Worm (Caenorhabditis elegans) whole organism, late embryonic: ENCODE results near the gene F09C6.12.

Experiments used
- elt-2 ChIP-seq: sonication (generic microtip); optimal IDR thresholded peaks from 2 replicates; lab custom pipeline; 2016; ENCODE audit warnings: missing genetic modification reagents, missing genetic modification characterization, missing compliant biosample characterization
- elt-4 ChIP-seq: sonication (generic microtip); optimal IDR thresholded peaks from 2 replicates; lab custom pipeline; 2016; ENCODE audit warnings: missing genetic modification characterization, missing compliant biosample characterization
- pag-3 ChIP-seq: sonication (generic microtip); optimal IDR thresholded peaks from 2 replicates; lab custom pipeline; 2016; ENCODE audit warnings: missing compliant biosample characterization, missing genetic modification characterization, borderline replicate concordance
- sox-4 ChIP-seq: sonication (generic microtip); optimal IDR thresholded peaks from 2 replicates; lab custom pipeline; 2017; ENCODE audit warnings: mild to moderate bottlenecking, missing genetic modification characterization, inconsistent platforms, missing compliant biosample characterization

DNA sequence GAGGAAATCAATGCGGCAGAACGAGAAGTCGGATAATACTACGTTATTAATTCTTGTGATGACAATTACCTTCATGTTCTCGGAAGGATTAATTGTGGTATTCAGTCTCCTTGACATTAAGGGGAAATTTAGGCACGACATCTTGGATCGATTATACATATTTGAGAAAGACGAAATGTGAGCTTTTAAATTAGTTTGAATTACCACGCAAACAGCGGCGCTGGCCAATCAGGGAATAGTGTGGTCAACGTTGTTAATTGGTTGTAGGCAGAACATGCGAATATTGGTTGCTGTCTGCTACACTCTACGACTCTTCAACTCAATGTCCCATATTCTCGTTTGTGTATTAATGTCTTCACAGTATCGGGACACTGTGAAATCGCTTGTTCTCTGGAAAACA is 7.7 kb upstream of the F09C6.12 start, which contains the start of gene F49A5.10:
- TF ChIP-seq elt-4 (tag; lab: Kevin White, UChicago) = no peak
- no peak for TF ChIP-seq sox-4 (tag; lab: Kevin White, UChicago)
- TF ChIP-seq elt-2 (tag; lab: Kevin White, UChicago) = no peak
- TF ChIP-seq pag-3 (tag; lab: Kevin White, UChicago) = no peak
